Fruit fly (Drosophila melanogaster): Measurements from ENCODE around the gene CG15167.

CG15167 gene

DNA sequence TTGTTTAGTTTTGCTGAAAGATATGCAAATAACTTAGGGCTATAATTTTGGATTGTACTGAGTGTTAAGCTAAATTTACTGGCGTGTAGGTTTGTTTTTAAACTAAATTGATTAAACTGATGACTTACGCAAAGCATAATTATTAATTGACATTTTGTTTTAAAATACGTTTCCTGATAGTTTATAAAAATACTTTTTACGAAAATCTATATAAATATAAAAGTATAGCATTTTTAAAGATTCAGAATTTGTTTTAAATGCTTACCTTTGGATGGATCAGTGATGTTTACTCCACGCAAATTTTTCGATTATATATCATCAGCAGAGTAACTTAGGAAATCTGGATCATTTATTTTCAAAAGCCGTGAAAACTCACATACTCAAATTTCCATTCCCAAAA lies at the start of gene CG15167, which contains the start of gene CG42752:
TSS of gene CG15167 (plus strand) at position 349 of the 400 bp plus-strand sequence.
TSS of gene CG42752 (minus strand) at position 101 of the 400 bp plus-strand sequence.
- no peak for TF ChIP-seq CG8301 (tag; optimal IDR thresholded peaks at IDR 0.05)
- TF ChIP-seq CG32121 (GFP tag; IDR thresholded peaks at IDR 0.05), result no peak
- TF ChIP-seq CG4496 (GFP tag; IDR thresholded peaks at IDR 0.05), result no peak
- no peak for TF ChIP-seq Snoo (tag; optimal IDR thresholded peaks at IDR 0.05)
- no peak for TF ChIP-seq Pif1B (GFP tag; optimal IDR thresholded peaks at IDR 0.05)
- no peak for TF ChIP-seq CG12605 (GFP tag; IDR thresholded peaks at IDR 0.05)
- no peak for TF ChIP-seq Pif1A (GFP tag; optimal IDR thresholded peaks at IDR 0.05)

DNA sequence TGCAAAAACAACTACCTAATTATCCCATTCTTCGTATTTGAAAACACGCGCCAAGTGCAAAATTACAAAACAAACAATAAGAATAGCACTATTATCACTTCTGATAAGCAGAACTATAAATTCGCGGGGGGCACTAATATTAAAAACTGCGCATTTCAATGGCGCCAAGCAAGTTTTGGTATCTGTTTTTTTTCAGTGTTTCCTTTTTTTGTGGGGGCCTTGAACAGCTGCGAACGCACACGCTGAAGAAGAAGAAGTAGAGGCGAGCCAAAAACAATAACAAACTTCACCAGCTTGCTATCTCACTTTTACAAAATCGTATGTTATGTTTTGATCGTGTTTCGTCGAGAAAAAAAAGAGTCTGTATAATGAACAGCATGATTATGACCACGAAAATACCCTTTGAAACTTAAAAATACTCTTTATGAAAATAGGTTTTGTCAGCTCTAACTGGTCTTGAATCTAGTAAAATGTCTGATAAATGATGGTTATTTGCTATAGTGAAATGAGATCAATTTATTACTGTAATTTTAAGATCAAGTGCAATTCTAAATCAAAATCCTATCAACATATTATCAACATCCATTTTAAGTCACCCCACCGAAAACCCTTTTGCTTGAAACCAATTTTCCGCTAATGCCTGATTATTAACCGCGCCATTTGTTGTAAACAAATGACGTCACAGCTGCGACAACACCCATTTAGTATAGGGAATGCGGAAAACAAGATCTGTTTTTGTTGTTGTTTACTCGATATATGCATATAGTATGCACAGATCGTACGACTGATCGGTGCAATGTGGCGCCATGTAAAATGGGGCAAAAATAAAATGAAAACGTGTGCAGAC lies 46.1 kb upstream of the CG15167 start:
- TF ChIP-seq CG13204 (GFP tag; optimal IDR thresholded peaks at IDR 0.05), result no peak
- TF ChIP-seq fd96Ca (GFP tag; IDR thresholded peaks at IDR 0.05), result 0 out of 3 replicates have a peak, but pooled peaks have one; percentile 7
- peak; percentile 33 for TF ChIP-seq CG17806 (tag; optimal IDR thresholded peaks at IDR 0.05)
- no peak for TF ChIP-seq CG8159 (tag; optimal IDR thresholded peaks at IDR 0.05)
- peak; percentile 9 for TF ChIP-seq EcR (GFP tag; optimal IDR thresholded peaks at IDR 0.05)
- peak; percentile 38; the same call in 1 of the 2 replicates for TF ChIP-seq Ets98B (GFP tag; IDR thresholded peaks at IDR 0.05)
- TF ChIP-seq CG9948 (tag; optimal IDR thresholded peaks at IDR 0.05), result peak; percentile 19
- TF ChIP-seq CG8301 (tag; optimal IDR thresholded peaks at IDR 0.05), result no peak
- peak; percentile 5 for TF ChIP-seq CG34367 (tag; optimal IDR thresholded peaks at IDR 0.05)
- TF ChIP-seq Pif1A (GFP tag; optimal IDR thresholded peaks at IDR 0.05), result no peak
- TF ChIP-seq CG32121 (GFP tag; IDR thresholded peaks at IDR 0.05), result peak; percentile 37; the same call in 1 of the 2 replicates
- peak; percentile 41 for TF ChIP-seq CG15710 (tag; optimal IDR thresholded peaks at IDR 0.05)
- peak; percentile 74 for TF ChIP-seq CG4496 (GFP tag; IDR thresholded peaks at IDR 0.05)
- TF ChIP-seq CG14655 (GFP tag; optimal IDR thresholded peaks at IDR 0.05), result no peak
- peak; percentile 65; the same call in 1 of the 2 replicates for TF ChIP-seq CG12605 (GFP tag; IDR thresholded peaks at IDR 0.05)
- no peak for TF ChIP-seq D1 (tag; optimal IDR thresholded peaks at IDR 0.05)
- peak; percentile 27 for TF ChIP-seq Snoo (tag; optimal IDR thresholded peaks at IDR 0.05)
- TF ChIP-seq rn (GFP tag; IDR thresholded peaks at IDR 0.05), result no peak
- TF ChIP-seq Pif1B (GFP tag; optimal IDR thresholded peaks at IDR 0.05), result no peak
- TF ChIP-seq gl (tag; optimal IDR thresholded peaks at IDR 0.05), result no peak
- TF ChIP-seq CG10348 (GFP tag; IDR thresholded peaks at IDR 0.05), result 0 out of 2 replicates have a peak, but pooled peaks have one; percentile 38

DNA sequence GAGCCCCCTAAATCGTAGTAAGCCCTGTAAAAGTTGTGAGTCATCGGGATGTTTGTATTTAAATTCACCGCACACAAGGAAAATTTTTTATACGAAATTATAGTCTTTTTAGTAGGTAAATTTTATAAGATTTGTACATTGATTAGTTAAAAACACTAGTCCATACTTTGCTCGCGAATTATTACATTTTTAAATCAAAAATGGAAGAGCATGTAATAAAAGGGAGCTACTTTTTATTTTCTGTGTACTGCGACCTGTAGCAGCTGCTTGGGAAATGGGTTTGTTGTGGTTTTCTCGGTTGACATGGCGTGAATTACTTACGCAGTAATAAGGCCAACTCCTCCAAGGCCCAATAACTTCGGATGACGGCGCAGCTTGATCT lies 45.4 kb upstream of the CG15167 start:
- TF ChIP-seq Snoo (tag; optimal IDR thresholded peaks at IDR 0.05), result no peak
- peak; percentile 57 for TF ChIP-seq Pif1A (GFP tag; optimal IDR thresholded peaks at IDR 0.05)
- peak; percentile 61; the same call in 1 of the 3 replicates for TF ChIP-seq fd96Ca (GFP tag; IDR thresholded peaks at IDR 0.05)
- peak; percentile 17 for TF ChIP-seq Pif1B (GFP tag; optimal IDR thresholded peaks at IDR 0.05)
- peak; percentile 19 for TF ChIP-seq CG34367 (tag; optimal IDR thresholded peaks at IDR 0.05)
- TF ChIP-seq rn (GFP tag; IDR thresholded peaks at IDR 0.05), result no peak
- TF ChIP-seq gl (tag; optimal IDR thresholded peaks at IDR 0.05), result no peak
- TF ChIP-seq CG4496 (GFP tag; IDR thresholded peaks at IDR 0.05), result peak; percentile 74
- TF ChIP-seq EcR (GFP tag; optimal IDR thresholded peaks at IDR 0.05), result no peak
- TF ChIP-seq CG8301 (tag; optimal IDR thresholded peaks at IDR 0.05), result peak; percentile 30
- TF ChIP-seq CG12605 (GFP tag; IDR thresholded peaks at IDR 0.05), result peak; percentile 54
- TF ChIP-seq CG17806 (tag; optimal IDR thresholded peaks at IDR 0.05), result peak; percentile 46
- no peak for TF ChIP-seq CG10348 (GFP tag; IDR thresholded peaks at IDR 0.05)
- peak; percentile 48 for TF ChIP-seq CG15710 (tag; optimal IDR thresholded peaks at IDR 0.05)
- no peak for TF ChIP-seq CG13204 (GFP tag; optimal IDR thresholded peaks at IDR 0.05)
- TF ChIP-seq CG32121 (GFP tag; IDR thresholded peaks at IDR 0.05), result 0 out of 2 replicates have a peak, but pooled peaks have one; percentile 10
- TF ChIP-seq D1 (tag; optimal IDR thresholded peaks at IDR 0.05), result no peak
- peak; percentile 14 for TF ChIP-seq CG8159 (tag; optimal IDR thresholded peaks at IDR 0.05)
- TF ChIP-seq CG14655 (GFP tag; optimal IDR thresholded peaks at IDR 0.05), result peak; percentile 10
- TF ChIP-seq Ets98B (GFP tag; IDR thresholded peaks at IDR 0.05), result peak; percentile 39
- peak; percentile 37 for TF ChIP-seq CG9948 (tag; optimal IDR thresholded peaks at IDR 0.05)

DNA sequence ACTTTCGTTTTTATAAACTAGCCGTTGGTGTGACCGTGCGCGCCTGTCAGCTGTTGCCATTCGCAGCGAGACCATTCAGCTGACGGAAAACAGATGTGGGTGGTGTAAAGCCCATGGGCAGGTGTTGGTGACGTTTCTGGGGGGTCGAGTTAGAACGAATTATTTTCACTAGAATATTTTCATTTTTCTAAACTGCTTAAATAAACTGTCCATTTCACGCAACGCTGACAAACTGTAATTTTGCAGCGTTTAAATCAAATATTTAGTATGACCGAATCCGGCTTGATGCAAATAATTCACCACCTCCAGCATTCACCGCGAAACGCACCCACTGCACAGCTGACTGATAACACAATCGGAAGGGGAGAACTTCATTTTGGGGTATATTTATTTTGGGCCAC lies 44.8 kb upstream of the CG15167 start, which contains the start of the genes CG10383 and CG10338:
TSS of gene CG10383 (minus strand) at position 199 of the 401 bp plus-strand sequence.
TSS of gene CG10338 (plus strand) at position 261 of the 401 bp plus-strand sequence.
- TF ChIP-seq Pif1B (GFP tag; optimal IDR thresholded peaks at IDR 0.05) (peak; percentile 80), CG13204 (GFP tag; optimal IDR thresholded peaks at IDR 0.05) (no peak), CG15710 (tag; optimal IDR thresholded peaks at IDR 0.05) (peak; percentile 61), fd96Ca (GFP tag; IDR thresholded peaks at IDR 0.05) (peak; percentile 94), gl (tag; optimal IDR thresholded peaks at IDR 0.05) (peak; percentile 23), CG32121 (GFP tag; IDR thresholded peaks at IDR 0.05) (peak; percentile 87), Ets98B (GFP tag; IDR thresholded peaks at IDR 0.05) (peak; percentile 94), CG10348 (GFP tag; IDR thresholded peaks at IDR 0.05) (peak; percentile 89), CG17806 (tag; optimal IDR thresholded peaks at IDR 0.05) (peak; percentile 72), CG12605 (GFP tag; IDR thresholded peaks at IDR 0.05) (peak; percentile 75), CG4496 (GFP tag; IDR thresholded peaks at IDR 0.05) (peak; percentile 95), CG14655 (GFP tag; optimal IDR thresholded peaks at IDR 0.05) (peak; percentile 72), Pif1A (GFP tag; optimal IDR thresholded peaks at IDR 0.05) (no peak), D1 (tag; optimal IDR thresholded peaks at IDR 0.05) (no peak), CG8301 (tag; optimal IDR thresholded peaks at IDR 0.05) (peak; percentile 77), CG9948 (tag; optimal IDR thresholded peaks at IDR 0.05) (peak; percentile 70), rn (GFP tag; IDR thresholded peaks at IDR 0.05) (peak; percentile 80), CG8159 (tag; optimal IDR thresholded peaks at IDR 0.05) (peak; percentile 71), EcR (GFP tag; optimal IDR thresholded peaks at IDR 0.05) (peak; percentile 10), CG34367 (tag; optimal IDR thresholded peaks at IDR 0.05) (peak; percentile 73), Snoo (tag; optimal IDR thresholded peaks at IDR 0.05) (peak; percentile 79)

Data from whole organism, pupa.